Worm (Caenorhabditis elegans): ENCODE results near the gene F02A9.7.

The F02A9.7 gene

ce11 chrIII:9081763-9082162, 6.3 kb upstream of the F02A9.7 start, which contains the start of gene far-2:
Gene far-2, plus strand, starts transcription at chrIII:9081828.
- TF ChIP-seq nfyb-1 (GFP tag; IDR thresholded peaks at IDR 0.05) (0 out of 2 replicates have a peak, but pooled peaks have one; percentile 46), hmg-1.2 (GFP tag; IDR thresholded peaks at IDR 0.05) (no peak), ceh-40 (GFP tag; IDR thresholded peaks at IDR 0.05) (no peak), zfh-2 (GFP tag; conservative IDR thresholded peaks at IDR 0.05) (peak; percentile 75), ztf-18 (tag; optimal IDR thresholded peaks at IDR 0.05) (no peak), egrh-3 (GFP tag; IDR thresholded peaks at IDR 0.05) (0 out of 2 replicates have a peak, but pooled peaks have one; percentile 6)

DNA sequence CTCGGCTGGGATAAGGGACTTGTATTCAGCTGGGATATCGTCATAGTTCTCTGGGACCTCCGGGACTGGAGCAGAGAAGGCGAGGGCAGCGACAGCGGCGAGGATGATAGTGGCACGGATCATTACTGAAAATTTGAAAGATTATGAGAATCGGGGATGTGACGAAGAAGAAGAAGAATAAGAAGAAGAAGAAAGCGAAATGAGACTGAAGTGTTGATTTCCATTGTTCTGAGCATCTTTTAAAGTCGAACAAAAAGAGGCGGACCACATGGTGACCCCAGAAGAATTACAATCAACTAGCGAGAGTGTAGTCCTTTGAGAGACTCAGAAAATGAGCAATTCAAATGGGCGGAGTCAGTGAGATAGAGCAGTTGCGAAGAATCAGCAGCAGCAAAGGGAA, 5.6 kb upstream of the F02A9.7 start, which contains the start of gene far-1:
TSS of gene far-1 (minus strand) at position 125 of the 400 bp plus-strand sequence.
- no peak for TF ChIP-seq hmg-20 (GFP tag; IDR thresholded peaks at IDR 0.05)
- no peak for TF ChIP-seq sea-2 (GFP tag; IDR thresholded peaks at IDR 0.05)
- no peak for TF ChIP-seq F39B2.1 (GFP tag; IDR thresholded peaks at IDR 0.05)
- TF ChIP-seq nhr-90 (tag; optimal IDR thresholded peaks at IDR 0.05), result no peak
- no peak for TF ChIP-seq B0035.1 (tag; optimal IDR thresholded peaks at IDR 0.05)
- no peak for TF ChIP-seq rcor-1 (GFP tag; IDR thresholded peaks at IDR 0.05)
- no peak for TF ChIP-seq die-1 (tag; optimal IDR thresholded peaks at IDR 0.05)
- TF ChIP-seq ama-1 (optimal IDR thresholded peaks at IDR 0.05), result no peak
- no peak for TF ChIP-seq ama-1 (GFP tag; optimal IDR thresholded peaks at IDR 0.05)
- TF ChIP-seq snpc-1.1 (tag; optimal IDR thresholded peaks at IDR 0.05; ENCODE audit: insufficient read depth), result no peak
- no peak for TF ChIP-seq attf-5 (GFP tag; optimal IDR thresholded peaks at IDR 0.05)
- no peak for TF ChIP-seq ztf-28 (GFP tag; IDR thresholded peaks at IDR 0.05)
- no peak for TF ChIP-seq F10E7.11 (tag; optimal IDR thresholded peaks at IDR 0.05)
- no peak for TF ChIP-seq ceh-58 (GFP tag; IDR thresholded peaks at IDR 0.05)
- TF ChIP-seq mes-4 (tag; optimal IDR thresholded peaks at IDR 0.05), result no peak
- TF ChIP-seq C17E4.6 (GFP tag; IDR thresholded peaks at IDR 0.05), result no peak
- no peak for TF ChIP-seq snpc-3.4 (tag; optimal IDR thresholded peaks at IDR 0.05)

- no peak for TF ChIP-seq pha-4 (tag; optimal IDR thresholded peaks at IDR 0.05)
- TF ChIP-seq C17E4.6 (GFP tag; IDR thresholded peaks at IDR 0.05), result no peak
- TF ChIP-seq let-526 (GFP tag; IDR thresholded peaks at IDR 0.05), result no peak
- no peak for TF ChIP-seq ceh-100 (GFP tag; IDR thresholded peaks at IDR 0.05)
- TF ChIP-seq Y67H2A.10 (GFP tag; conservative IDR thresholded peaks at IDR 0.05), result no peak
- TF ChIP-seq nfya-1 (tag; optimal IDR thresholded peaks at IDR 0.05; ENCODE audit: borderline replicate concordance, insufficient read depth), result no peak
- TF ChIP-seq nfyb-1 (GFP tag; IDR thresholded peaks at IDR 0.05), result no peak
- TF ChIP-seq F39B2.1 (GFP tag; IDR thresholded peaks at IDR 0.05), result no peak
- no peak for TF ChIP-seq zfh-2 (GFP tag; conservative IDR thresholded peaks at IDR 0.05)
Observed at ce11 chrIII:9080127-9080526, 4.7 kb upstream of the F02A9.7 start.

DNA sequence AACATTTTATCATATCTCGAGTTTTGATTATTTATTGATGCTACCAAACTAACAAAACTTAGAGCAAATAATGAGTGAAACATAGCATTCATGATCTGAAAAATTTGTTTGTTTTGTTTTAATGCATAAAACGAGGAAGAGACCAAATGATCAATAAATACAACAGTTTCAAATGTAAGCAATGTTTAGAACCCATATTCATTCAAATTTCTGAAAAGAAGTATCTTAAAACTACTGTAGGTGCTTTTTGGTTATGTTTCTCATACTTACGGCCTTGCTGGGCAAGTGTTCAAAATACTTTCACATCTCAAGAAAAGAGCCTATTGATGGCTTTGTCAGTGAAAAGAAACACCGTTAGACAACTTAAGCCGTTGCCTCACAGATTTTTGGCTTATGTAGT, 2.3 kb upstream of the F02A9.7 start, which contains the start of gene F02A9.1:
TSS of gene F02A9.1 (minus strand) at position 101 of the 400 bp plus-strand sequence.
- TF ChIP-seq attf-3 (GFP tag; conservative IDR thresholded peaks at IDR 0.05), result no peak
- no peak for TF ChIP-seq hsf-1 (GFP tag; IDR thresholded peaks at IDR 0.05)
- TF ChIP-seq snpc-1.1 (tag; optimal IDR thresholded peaks at IDR 0.05; ENCODE audit: insufficient read depth), result no peak
- TF ChIP-seq sptf-2 (GFP tag; optimal IDR thresholded peaks at IDR 0.05), result no peak

- TF ChIP-seq efl-1 (GFP tag; optimal IDR thresholded peaks at IDR 0.05) (no peak), ztf-28 (GFP tag; IDR thresholded peaks at IDR 0.05) (no peak), lag-1 (GFP tag; IDR thresholded peaks at IDR 0.05) (no peak), lsy-27 (tag; optimal IDR thresholded peaks at IDR 0.05; ENCODE audit: borderline replicate concordance, insufficient read depth) (no peak), madf-10 (tag; optimal IDR thresholded peaks at IDR 0.05) (no peak)
Observed at ce11 chrIII:9072704-9073103, 2.7 kb downstream of the F02A9.7 start.

Measured in whole organism, young adult.